Fruit fly (Drosophila melanogaster) whole organism, embryonic: ENCODE data around the gene Ctr9.
A peak's percentile ranks its signal among the peaks of the same experiment; 100 is the strongest.

Source experiments
- Antp ChIP-seq: fragments of 200-800 bp; sonication (Bioruptor generic); optimal IDR thresholded peaks from 3 replicates; lab custom pipeline; 2016; ENCODE audit warnings: missing biosample characterization, missing genetic modification characterization
- BtbVII ChIP-seq: fragments of 200-800 bp; sonication (Bioruptor generic); optimal IDR thresholded peaks from 3 replicates; lab custom pipeline; 2017; ENCODE audit warnings: missing biosample characterization, mild to moderate bottlenecking, missing genetic modification characterization
- CG10267 ChIP-seq: fragments of 200-800 bp; sonication (Bioruptor generic); optimal IDR thresholded peaks from 2 replicates; lab custom pipeline; 2018; ENCODE audit warnings: missing biosample characterization, mild to moderate bottlenecking, missing genetic modification characterization, moderate library complexity
- CG10959 ChIP-seq: fragments of 200-800 bp; sonication (Bioruptor generic); IDR thresholded peaks from 2 replicates; pipeline ENCODE4 v1.3.6; 2022; ENCODE audit warnings: missing biosample characterization, missing genetic modification characterization
- CG14014 ChIP-seq: fragments of 200-800 bp; sonication (Bioruptor generic); IDR thresholded peaks from 2 replicates; pipeline ENCODE4 v1.3.6; 2022; ENCODE audit warnings: missing biosample characterization, missing genetic modification characterization
- CG15073 ChIP-seq: fragments of 200-800 bp; sonication (Bioruptor generic); optimal IDR thresholded peaks from 2 replicates; lab custom pipeline; 2016; ENCODE audit warnings: missing biosample characterization, missing genetic modification characterization
- CG15479 ChIP-seq: fragments of 200-800 bp; sonication (Bioruptor generic); optimal IDR thresholded peaks from 3 replicates; lab custom pipeline; 2019; ENCODE audit warnings: missing biosample characterization, mild to moderate bottlenecking, missing genetic modification characterization, moderate library complexity
- CG15514 ChIP-seq: fragments of 200-800 bp; sonication (Bioruptor generic); optimal IDR thresholded peaks from 3 replicates; lab custom pipeline; 2017; ENCODE audit warnings: missing biosample characterization, missing genetic modification characterization, mild to moderate bottlenecking, moderate library complexity, missing genetic modification reagents
- CG2199 ChIP-seq: fragments of 200-800 bp; sonication (Bioruptor generic); IDR thresholded peaks from 3 replicates; pipeline ENCODE4 v1.3.6; 2022; ENCODE audit warnings: missing biosample characterization, missing genetic modification characterization
- CG2712 ChIP-seq: fragments of 200-800 bp; optimal IDR thresholded peaks from 3 replicates; lab custom pipeline; 2019; ENCODE audit warnings: missing biosample characterization, mild to moderate bottlenecking, missing genetic modification characterization, moderate library complexity
- CG3281 ChIP-seq: fragments of 200-800 bp; sonication (Bioruptor generic); optimal IDR thresholded peaks from 3 replicates; lab custom pipeline; 2017; ENCODE audit warnings: missing biosample characterization, mild to moderate bottlenecking, missing genetic modification characterization
- CG4424 ChIP-seq: fragments of 200-800 bp; sonication (Bioruptor generic); optimal IDR thresholded peaks from 3 replicates; lab custom pipeline; 2016; ENCODE audit warnings: missing biosample characterization, missing genetic modification characterization
- CG7271 ChIP-seq: fragments of 200-800 bp; sonication (Bioruptor generic); optimal IDR thresholded peaks from 2 replicates; lab custom pipeline; 2018; ENCODE audit warnings: missing biosample characterization, mild to moderate bottlenecking, missing genetic modification characterization, moderate library complexity
- CG7556 ChIP-seq: fragments of 200-800 bp; sonication (Bioruptor generic); optimal IDR thresholded peaks from 2 replicates; lab custom pipeline; 2017; ENCODE audit warnings: missing biosample characterization, mild to moderate bottlenecking, missing genetic modification characterization
- CG8089 ChIP-seq: fragments of 200-800 bp; sonication (Bioruptor generic); optimal IDR thresholded peaks from 3 replicates; lab custom pipeline; 2016; ENCODE audit warnings: missing biosample characterization, missing genetic modification characterization
- CG9727 ChIP-seq: fragments of 200-800 bp; sonication (Bioruptor generic); optimal IDR thresholded peaks from 3 replicates; lab custom pipeline; 2017; ENCODE audit warnings: missing biosample characterization, mild to moderate bottlenecking, missing genetic modification characterization
- CG9932 ChIP-seq: fragments of 200-800 bp; sonication (Bioruptor generic); IDR thresholded peaks from 2 replicates; pipeline ENCODE4 v1.3.6; 2022; ENCODE audit warnings: missing biosample characterization, missing genetic modification characterization
- Dek ChIP-seq: fragments of 200-800 bp; sonication (Bioruptor generic); optimal IDR thresholded peaks from 3 replicates; lab custom pipeline; 2019; ENCODE audit warnings: missing biosample characterization, mild to moderate bottlenecking, missing genetic modification characterization, moderate library complexity
- Fer3 ChIP-seq: fragments of 200-800 bp; sonication (Bioruptor generic); optimal IDR thresholded peaks from 2 replicates; lab custom pipeline; 2018; ENCODE audit warnings: missing biosample characterization, mild to moderate bottlenecking, missing genetic modification characterization, moderate library complexity
- Hr78 ChIP-seq, 2 experiments: fragments of 200-800 bp in 1 of 2; fragments of >200 bp in 1 of 2; sonication (Bioruptor generic) in 1 of 2; optimal IDR thresholded peaks; 2 replicates each; lab custom pipeline; 2017 to 2019; ENCODE audit warnings: missing biosample characterization in 2 of 2, missing genetic modification characterization in 2 of 2, mild to moderate bottlenecking in 1 of 2, moderate library complexity in 1 of 2
- Jarid2 ChIP-seq: fragments of 200-800 bp; sonication (Bioruptor generic); optimal IDR thresholded peaks from 3 replicates; lab custom pipeline; 2017; ENCODE audit warnings: mild to moderate bottlenecking, missing biosample characterization, missing genetic modification reagents, missing genetic modification characterization
- NC2α ChIP-seq: fragments of 200-800 bp; sonication (Bioruptor generic); optimal IDR thresholded peaks from 2 replicates; lab custom pipeline; 2016; ENCODE audit warnings: missing biosample characterization, missing genetic modification characterization
- Neu2 ChIP-seq: fragments of 200-800 bp; sonication (Bioruptor generic); optimal IDR thresholded peaks from 3 replicates; lab custom pipeline; 2016; ENCODE audit warnings: missing biosample characterization, missing genetic modification characterization, borderline replicate concordance
- Pdp1 ChIP-seq, 2 experiments: fragments of 200-800 bp; sonication (Bioruptor generic); optimal IDR thresholded peaks; 3 replicates each; lab custom pipeline; 2016; ENCODE audit warnings: missing biosample characterization in 2 of 2, missing genetic modification characterization in 2 of 2, mild to moderate bottlenecking in 1 of 2, moderate library complexity in 1 of 2
- Rfx ChIP-seq: fragments of 200-800 bp; sonication (Bioruptor generic); IDR thresholded peaks from 2 replicates; pipeline ENCODE4 v1.3.6; 2022; ENCODE audit warnings: missing biosample characterization, missing genetic modification characterization
- Six4 ChIP-seq: fragments of 200-800 bp; sonication (Bioruptor generic); optimal IDR thresholded peaks from 2 replicates; lab custom pipeline; 2016; ENCODE audit warnings: missing biosample characterization, missing genetic modification characterization
- Trl ChIP-seq, 3 experiments: fragments of >200 bp in 2 of 3; fragments of 200-800 bp in 1 of 3; sonication (Bioruptor generic) in 1 of 3; optimal IDR thresholded peaks; 2 replicates in 1 of 3; 3 replicates in 2 of 3; lab custom pipeline; 2016 to 2017; ENCODE audit warnings: missing biosample characterization in 1 of 3, missing genetic modification characterization in 1 of 3
- ase ChIP-seq: fragments of 200-800 bp; sonication (Bioruptor generic); IDR thresholded peaks from 3 replicates; pipeline ENCODE4 v1.3.6; 2022; ENCODE audit warnings: missing biosample characterization, missing genetic modification characterization
- bigmax ChIP-seq: fragments of 200-800 bp; sonication (Bioruptor generic); optimal IDR thresholded peaks from 2 replicates; lab custom pipeline; 2018; ENCODE audit warnings: missing biosample characterization, mild to moderate bottlenecking, missing genetic modification characterization
- chif ChIP-seq, 2 experiments: fragments of 200-800 bp; sonication (Bioruptor generic); optimal IDR thresholded peaks; 3 replicates each; lab custom pipeline; 2016; ENCODE audit warnings: missing biosample characterization in 2 of 2, missing genetic modification characterization in 2 of 2
- chinmo ChIP-seq: fragments of 200-800 bp; sonication (Bioruptor generic); IDR thresholded peaks from 4 replicates; pipeline ENCODE4 v1.3.6; 2022; ENCODE audit warnings: missing biosample characterization, missing genetic modification characterization; ENCODE audit not compliant: partially characterized antibody
- chm ChIP-seq: fragments of 200-800 bp; sonication (Bioruptor generic); IDR thresholded peaks from 2 replicates; pipeline ENCODE4 v1.3.6; 2022; ENCODE audit warnings: missing biosample characterization, missing genetic modification characterization
- exex ChIP-seq: fragments of 200-800 bp; sonication (Bioruptor generic); optimal IDR thresholded peaks from 4 replicates; lab custom pipeline; 2018; ENCODE audit warnings: missing biosample characterization, mild to moderate bottlenecking, missing genetic modification characterization, moderate library complexity
- fd102C ChIP-seq: fragments of 200-800 bp; sonication (Bioruptor generic); optimal IDR thresholded peaks from 2 replicates; lab custom pipeline; 2018; ENCODE audit warnings: missing biosample characterization, mild to moderate bottlenecking, missing genetic modification characterization, moderate library complexity
- gem ChIP-seq: fragments of 200-800 bp; sonication (Bioruptor generic); optimal IDR thresholded peaks from 2 replicates; lab custom pipeline; 2019; ENCODE audit warnings: missing biosample characterization, mild to moderate bottlenecking, missing genetic modification characterization, moderate library complexity
- gro ChIP-seq: fragments of 200-800 bp; sonication (Bioruptor generic); optimal IDR thresholded peaks from 2 replicates; lab custom pipeline; 2016; ENCODE audit warnings: missing biosample characterization, missing genetic modification characterization
- gsb-n ChIP-seq: fragments of 200-800 bp; sonication (Bioruptor generic); optimal IDR thresholded peaks from 3 replicates; lab custom pipeline; 2018; ENCODE audit warnings: missing biosample characterization, mild to moderate bottlenecking, missing genetic modification characterization
- hkb ChIP-seq, 2 experiments: fragments of 200-800 bp in 1 of 2; fragments of >200 bp in 1 of 2; sonication (Bioruptor generic) in 1 of 2; IDR thresholded peaks in 1 of 2; optimal IDR thresholded peaks in 1 of 2; 2 replicates each; pipeline versions ENCODE4 v1.3.6 to Lab custom; 2017 to 2022; ENCODE audit warnings: missing biosample characterization in 1 of 2, missing genetic modification characterization in 1 of 2
- lilli ChIP-seq: fragments of 200-800 bp; sonication (Bioruptor generic); optimal IDR thresholded peaks from 3 replicates; lab custom pipeline; 2016; ENCODE audit warnings: missing biosample characterization, missing genetic modification characterization
- maf-S ChIP-seq: fragments of 200-800 bp; sonication (Bioruptor generic); optimal IDR thresholded peaks from 2 replicates; lab custom pipeline; 2016; ENCODE audit warnings: missing biosample characterization, missing genetic modification characterization
- org-1 ChIP-seq: fragments of 200-800 bp; sonication (Bioruptor generic); optimal IDR thresholded peaks from 2 replicates; lab custom pipeline; 2017; ENCODE audit warnings: missing biosample characterization, missing genetic modification characterization
- p53 ChIP-seq: fragments of 200-800 bp; sonication (Bioruptor generic); optimal IDR thresholded peaks from 2 replicates; lab custom pipeline; 2016; ENCODE audit warnings: missing biosample characterization, missing genetic modification characterization
- pan ChIP-seq, 4 experiments: fragments of >200 bp in 3 of 4; fragments of 200-800 bp in 1 of 4; sonication (Bioruptor generic) in 1 of 4; optimal IDR thresholded peaks in 3 of 4; IDR thresholded peaks in 1 of 4; 2 replicates each; pipeline versions ENCODE4 v1.3.6 to Lab custom; 2017 to 2022; ENCODE audit warnings: missing biosample characterization in 2 of 4, missing genetic modification characterization in 2 of 4, mixed read lengths in 1 of 4
- sens ChIP-seq: fragments of 200-800 bp; sonication (Bioruptor generic); peaks from one replicate; lab custom pipeline; 2016; ENCODE audit warnings: missing biosample characterization, missing genetic modification characterization
- seq ChIP-seq: fragments of 200-800 bp; sonication (Bioruptor generic); IDR thresholded peaks from 2 replicates; pipeline ENCODE4 v1.3.6; 2022; ENCODE audit warnings: missing biosample characterization, missing genetic modification characterization
- twi ChIP-seq: fragments of 200-800 bp; optimal IDR thresholded peaks from 2 replicates; lab custom pipeline; 2019; ENCODE audit warnings: missing biosample characterization, mild to moderate bottlenecking, missing genetic modification characterization, moderate library complexity

Ctr9 gene

dm6 chr3L:1335989-1336961, 29.3 kb downstream of the Ctr9 start (continued):
- TF ChIP-seq sens (GFP tag; lab: Kevin White, UChicago) (peak; percentile 35), chinmo (GFP tag; lab: Robert Waterston, UW) (0 out of 4 replicates have a peak, but pooled peaks have one; percentile 29), gsb-n (tag; lab: Kevin White, UChicago) (no peak), twi (tag; lab: Kevin White, UChicago) (no peak), Antp (GFP tag; lab: Kevin White, UChicago) (no peak), CG15073 (GFP tag; lab: Kevin White, UChicago) (no peak), Fer3 (tag; lab: Kevin White, UChicago) (peak; percentile 15), CG4424 (no peak), ase (GFP tag; lab: Robert Waterston, UW) (no peak), p53 (GFP tag; lab: Kevin White, UChicago) (no peak), pan (optimal IDR thresholded peaks at IDR 0.05; lab: Kevin White, UChicago) (no peak), pan (GFP tag; optimal IDR thresholded peaks at IDR 0.05 in 1 of 2, IDR thresholded peaks at IDR 0.05 in 1 of 2) (peak in 1 of 2 experiments; percentile 22), Six4 (GFP tag; lab: Kevin White, UChicago) (no peak), maf-S (GFP tag; lab: Kevin White, UChicago) (no peak), CG7271 (no peak), NC2α (GFP tag; lab: Kevin White, UChicago) (no peak), BtbVII (GFP tag; lab: Kevin White, UChicago) (peak; percentile 22), Neu2 (no peak), Jarid2 (GFP tag; lab: Kevin White, UChicago) (no peak), CG10267 (no peak), CG3281 (GFP tag; lab: Kevin White, UChicago) (peak; percentile 9), chm (GFP tag; lab: Robert Waterston, UW) (no peak), chif (GFP tag; optimal IDR thresholded peaks at IDR 0.05; lab: Kevin White, UChicago) (no peak), Trl (optimal IDR thresholded peaks at IDR 0.05; lab: Kevin White, UChicago) (peak in 1 of 2 experiments; percentile 3), Trl (GFP tag; optimal IDR thresholded peaks at IDR 0.05; lab: Kevin White, UChicago) (no peak), Rfx (GFP tag; lab: Robert Waterston, UW) (peak; percentile 55), Pdp1 (GFP tag; optimal IDR thresholded peaks at IDR 0.05; lab: Kevin White, UChicago) (peak in 1 of 2 experiments; percentile 62), CG2712 (no peak), CG8089 (GFP tag; lab: Kevin White, UChicago) (no peak), lilli (GFP tag; lab: Kevin White, UChicago) (peak; percentile 43), CG2199 (GFP tag; lab: Robert Waterston, UW) (no peak), CG7556 (GFP tag; lab: Kevin White, UChicago) (peak; percentile 7), hkb (optimal IDR thresholded peaks at IDR 0.05; lab: Kevin White, UChicago) (no peak), hkb (GFP tag; IDR thresholded peaks at IDR 0.05; lab: Robert Waterston, UW) (peak; percentile 27; the same call in 1 of the 2 replicates), seq (GFP tag; lab: Robert Waterston, UW) (0 out of 2 replicates have a peak, but pooled peaks have one; percentile 16), CG14014 (no peak), CG15479 (GFP tag; lab: Kevin White, UChicago) (peak; percentile 55), gro (GFP tag; lab: Kevin White, UChicago) (peak; percentile 44), CG9932 (GFP tag; lab: Robert Waterston, UW) (peak; percentile 30; the same call in 1 of the 2 replicates), Dek (tag; lab: Kevin White, UChicago) (no peak), gem (tag; lab: Kevin White, UChicago) (no peak), CG9727 (GFP tag; lab: Kevin White, UChicago) (peak; percentile 7), CG15514 (peak; percentile 89), fd102C (GFP tag; lab: Kevin White, UChicago) (no peak), CG10959 (no peak), Hr78 (GFP tag; optimal IDR thresholded peaks at IDR 0.05; lab: Kevin White, UChicago) (peak in 1 of 2 experiments; percentile 17), org-1 (no peak), bigmax (GFP tag; lab: Kevin White, UChicago) (no peak), exex (tag; lab: Kevin White, UChicago) (peak; percentile 96)
